Worm (Caenorhabditis elegans): ENCODE measurements around the gene C13G3.1.

DNA sequence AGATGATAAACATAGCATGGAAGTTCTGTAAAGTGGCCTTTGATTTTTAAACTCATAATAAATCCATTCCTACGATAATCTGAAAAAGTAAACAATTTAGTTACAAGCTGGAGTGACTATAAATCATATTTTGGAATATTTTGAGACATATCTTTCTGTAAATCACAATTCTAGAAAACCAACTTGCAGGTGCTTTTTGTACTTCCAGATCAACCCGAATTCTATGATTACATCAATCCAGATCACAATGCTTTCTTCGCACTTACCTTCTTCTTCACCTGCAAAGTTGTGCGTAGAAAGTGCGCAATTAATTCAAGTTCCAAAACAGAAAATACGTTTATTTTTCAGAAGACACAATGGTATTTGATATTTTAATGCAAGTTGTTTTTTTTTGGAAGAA, 2.5 kb upstream of the C13G3.1 start:
- TF ChIP-seq R02D3.7 (tag; optimal IDR thresholded peaks at IDR 0.05) (no peak), ceh-28 (tag; optimal IDR thresholded peaks at IDR 0.05) (no peak), aly-2 (tag; optimal IDR thresholded peaks at IDR 0.05) (no peak), sea-2 (GFP tag; optimal IDR thresholded peaks at IDR 0.05) (no peak), nfya-1 (tag; optimal IDR thresholded peaks at IDR 0.05; ENCODE audit: insufficient read depth) (no peak), elt-3 (tag; optimal IDR thresholded peaks at IDR 0.05) (no peak)
